Worm (Caenorhabditis elegans) whole organism, L4 larva: ENCODE results near the gene henn-1.
A peak's percentile ranks its signal among the peaks of the same experiment; 100 is the strongest.

Experiments used
- D1046.2 ChIP-seq: fragments of 200-800 bp; sonication (Bioruptor generic); IDR thresholded peaks from 2 replicates; pipeline ENCODE4 v1.3.6; 2022; ENCODE audit warnings: missing genetic modification characterization, missing compliant biosample characterization
- F26F4.8 ChIP-seq: fragments of 200-800 bp; sonication (Bioruptor generic); conservative IDR thresholded peaks from 2 replicates; pipeline ENCODE4 v1.3.6; 2022; ENCODE audit warnings: missing genetic modification characterization, missing compliant biosample characterization
- F44E2.7 ChIP-seq: fragments of 200-800 bp; sonication (Bioruptor generic); IDR thresholded peaks from 2 replicates; pipeline ENCODE4 v2.1.2; 2022; ENCODE audit warnings: missing genetic modification characterization, missing compliant biosample characterization
- F49E8.2 ChIP-seq: sonication (generic microtip); optimal IDR thresholded peaks from 2 replicates; lab custom pipeline; 2016; ENCODE audit warnings: missing compliant biosample characterization, mild to moderate bottlenecking, missing genetic modification characterization, borderline replicate concordance
- T20F7.1 ChIP-seq: fragments of 200-800 bp; sonication (Bioruptor generic); optimal IDR thresholded peaks from 2 replicates; lab custom pipeline; 2018; ENCODE audit warnings: mild to moderate bottlenecking, missing genetic modification characterization, missing compliant biosample characterization
- T26A8.4 ChIP-seq: fragments of 200-800 bp; sonication (Bioruptor generic); IDR thresholded peaks from 2 replicates; pipeline ENCODE4 v1.3.6; 2022; ENCODE audit warnings: missing genetic modification characterization, missing compliant biosample characterization
- Y48G9A.11 ChIP-seq: fragments of 200-800 bp; sonication (Bioruptor generic); IDR thresholded peaks from 2 replicates; pipeline ENCODE4 v1.3.6; 2022; ENCODE audit warnings: missing genetic modification reagents, missing genetic modification characterization, missing compliant biosample characterization
- Y5F2A.4 ChIP-seq: fragments of 200-800 bp; sonication (Bioruptor generic); optimal IDR thresholded peaks from 2 replicates; lab custom pipeline; 2018; ENCODE audit warnings: mild to moderate bottlenecking, missing genetic modification characterization, missing compliant biosample characterization
- Y75B8A.6 ChIP-seq: fragments of 200-800 bp; sonication (Bioruptor generic); IDR thresholded peaks from 2 replicates; pipeline ENCODE4 v1.3.6; 2022; ENCODE audit warnings: missing genetic modification reagents, missing genetic modification characterization, missing compliant biosample characterization
- ZK337.2 ChIP-seq: fragments of 200-800 bp; sonication (Bioruptor generic); IDR thresholded peaks from 2 replicates; pipeline ENCODE4 v1.3.6; 2022; ENCODE audit warnings: missing genetic modification reagents, missing genetic modification characterization, missing compliant biosample characterization
- arid-1 ChIP-seq: fragments of 200-800 bp; sonication (Bioruptor generic); conservative IDR thresholded peaks from 2 replicates; pipeline ENCODE4 v1.3.6; 2022; ENCODE audit warnings: missing genetic modification reagents, missing genetic modification characterization, missing compliant biosample characterization
- ceh-20 ChIP-seq: fragments of 200-800 bp; sonication (Bioruptor generic); IDR thresholded peaks from 2 replicates; pipeline ENCODE4 v1.3.6; 2022; ENCODE audit warnings: missing genetic modification reagents, missing genetic modification characterization, missing compliant biosample characterization
- ceh-32 ChIP-seq: sonication (generic microtip); optimal IDR thresholded peaks from 2 replicates; lab custom pipeline; 2016; ENCODE audit warnings: mild to moderate bottlenecking, missing genetic modification characterization, missing compliant biosample characterization; ENCODE audit not compliant: poor library complexity
- ceh-62 ChIP-seq: sonication (generic microtip); optimal IDR thresholded peaks from 2 replicates; lab custom pipeline; 2017; ENCODE audit warnings: missing biosample characterization, missing genetic modification characterization
- cey-2 ChIP-seq: sonication (generic microtip); optimal IDR thresholded peaks from 3 replicates; lab custom pipeline; 2017; ENCODE audit warnings: missing genetic modification characterization, mild to moderate bottlenecking, missing compliant biosample characterization, antibody characterized with exemption, borderline replicate concordance; ENCODE audit not compliant: insufficient read depth
- ctbp-1 ChIP-seq: fragments of 200-800 bp; sonication (Bioruptor generic); IDR thresholded peaks from 2 replicates; pipeline ENCODE4 v1.3.6; 2022; ENCODE audit warnings: missing genetic modification reagents, missing genetic modification characterization, missing compliant biosample characterization
- daf-12 ChIP-seq: fragments of 150-350 bp; optimal IDR thresholded peaks from 2 replicates; lab custom pipeline; 2014; ENCODE audit warnings: missing biosample characterization, missing genetic modification reagents, missing genetic modification characterization
- dmd-6 ChIP-seq: fragments of 200-800 bp; sonication (Bioruptor generic); IDR thresholded peaks from 2 replicates; pipeline ENCODE4 v1.3.6; 2022; ENCODE audit warnings: missing genetic modification reagents, missing genetic modification characterization, missing compliant biosample characterization
- dmd-8 ChIP-seq: fragments of 200-800 bp; sonication (Bioruptor generic); IDR thresholded peaks from 2 replicates; pipeline ENCODE4 v1.3.6; 2022; ENCODE audit warnings: missing genetic modification characterization, missing compliant biosample characterization
- dmd-9 ChIP-seq: fragments of 200-800 bp; sonication (Bioruptor generic); IDR thresholded peaks from 2 replicates; pipeline ENCODE4 v1.3.6; 2022; ENCODE audit warnings: missing genetic modification reagents, missing genetic modification characterization, missing compliant biosample characterization
- dve-1 ChIP-seq: sonication (generic microtip); optimal IDR thresholded peaks from 2 replicates; lab custom pipeline; 2017; ENCODE audit warnings: antibody characterized with exemption, mild to moderate bottlenecking, missing genetic modification characterization, missing compliant biosample characterization; ENCODE audit not compliant: insufficient read depth
- egl-27 ChIP-seq: sonication (generic microtip); optimal IDR thresholded peaks from 3 replicates; lab custom pipeline; 2017; ENCODE audit warnings: missing biosample characterization, missing genetic modification reagents, missing genetic modification characterization
- gei-8 ChIP-seq: fragments of 200-800 bp; sonication (Bioruptor generic); optimal IDR thresholded peaks from 2 replicates; lab custom pipeline; 2018; ENCODE audit warnings: mild to moderate bottlenecking, missing genetic modification characterization, missing compliant biosample characterization
- hlh-30 ChIP-seq: sonication (generic microtip); optimal IDR thresholded peaks from 2 replicates; lab custom pipeline; 2017; ENCODE audit warnings: antibody characterized with exemption, mild to moderate bottlenecking, missing genetic modification characterization, missing compliant biosample characterization; ENCODE audit not compliant: insufficient read depth
- lin-1 ChIP-seq: fragments of 200-800 bp; sonication (Bioruptor generic); IDR thresholded peaks from 2 replicates; pipeline ENCODE4 v1.3.6; 2022; ENCODE audit warnings: missing genetic modification reagents, missing genetic modification characterization, missing compliant biosample characterization
- lin-13 ChIP-seq: fragments of 150-350 bp; optimal IDR thresholded peaks from 2 replicates; lab custom pipeline; 2014; ENCODE audit warnings: missing biosample characterization, missing genetic modification reagents, missing genetic modification characterization
- lin-15B ChIP-seq: fragments of 150-350 bp; sonication (generic microtip); optimal IDR thresholded peaks from 3 replicates; lab custom pipeline; 2014; ENCODE audit warnings: missing biosample characterization, missing genetic modification characterization
- lin-29 ChIP-seq: fragments of 200-800 bp; sonication (Bioruptor generic); IDR thresholded peaks from 2 replicates; pipeline ENCODE4 v1.3.6; 2022; ENCODE audit warnings: missing genetic modification reagents, missing genetic modification characterization, missing compliant biosample characterization
- madf-9 ChIP-seq: fragments of 200-800 bp; sonication (Bioruptor generic); conservative IDR thresholded peaks from 2 replicates; pipeline ENCODE4 v1.3.6; 2022; ENCODE audit warnings: missing genetic modification reagents, missing genetic modification characterization, missing compliant biosample characterization
- mdl-1 ChIP-seq, 2 experiments: fragments of 150-350 bp in 1 of 2; sonication (generic microtip) in 1 of 2; optimal IDR thresholded peaks; 2 replicates each; lab custom pipeline; 2014 to 2017; ENCODE audit warnings: missing biosample characterization in 2 of 2, missing genetic modification characterization in 2 of 2
- mdt-29 ChIP-seq: fragments of 200-800 bp; sonication (Bioruptor generic); IDR thresholded peaks from 2 replicates; pipeline ENCODE4 v1.3.6; 2022; ENCODE audit warnings: missing genetic modification reagents, missing genetic modification characterization, missing compliant biosample characterization
- mes-2 ChIP-seq: sonication (generic microtip); optimal IDR thresholded peaks from 2 replicates; lab custom pipeline; 2016; ENCODE audit warnings: missing genotype, mild to moderate bottlenecking, missing genetic modification characterization, missing compliant biosample characterization; ENCODE audit not compliant: poor library complexity, severe bottlenecking
- mxl-2 ChIP-seq: fragments of 200-800 bp; sonication (Bioruptor generic); conservative IDR thresholded peaks from 2 replicates; pipeline ENCODE4 v1.3.6; 2022; ENCODE audit warnings: missing genetic modification reagents, missing genetic modification characterization, missing compliant biosample characterization
- mxl-3 ChIP-seq: fragments of 200-800 bp; sonication (Bioruptor generic); optimal IDR thresholded peaks from 2 replicates; lab custom pipeline; 2018; ENCODE audit warnings: mild to moderate bottlenecking, missing genetic modification characterization, missing compliant biosample characterization
- nhr-102 ChIP-seq: sonication (generic microtip); optimal IDR thresholded peaks from 2 replicates; lab custom pipeline; 2016; ENCODE audit warnings: mild to moderate bottlenecking, missing genetic modification characterization, moderate library complexity, missing compliant biosample characterization
- nhr-11 ChIP-seq: fragments of 150-350 bp; optimal IDR thresholded peaks from 2 replicates; lab custom pipeline; 2014; ENCODE audit warnings: missing biosample characterization, missing genetic modification characterization
- nhr-237 ChIP-seq: sonication (generic microtip); optimal IDR thresholded peaks from 2 replicates; lab custom pipeline; 2017; ENCODE audit warnings: missing biosample characterization, missing genetic modification characterization
- nhr-41 ChIP-seq: fragments of 200-800 bp; sonication (Bioruptor generic); IDR thresholded peaks from 2 replicates; pipeline ENCODE4 v1.3.6; 2022; ENCODE audit warnings: missing genetic modification reagents, missing genetic modification characterization, missing compliant biosample characterization
- nhr-42 ChIP-seq: fragments of 200-800 bp; sonication (Bioruptor generic); IDR thresholded peaks from 2 replicates; pipeline ENCODE4 v1.3.6; 2022; ENCODE audit warnings: missing genetic modification characterization, missing compliant biosample characterization
- pha-4 ChIP-seq, 2 experiments: fragments of 150-350 bp in 1 of 2; fragments of 200-800 bp in 1 of 2; sonication (Bioruptor generic) in 1 of 2; IDR thresholded peaks in 1 of 2; optimal IDR thresholded peaks in 1 of 2; 2 replicates each; pipeline versions ENCODE4 v1.3.6 to Lab custom; 2014 to 2022; ENCODE audit warnings: missing genetic modification characterization in 2 of 2, missing genetic modification reagents in 2 of 2, missing biosample characterization in 1 of 2, missing compliant biosample characterization in 1 of 2
- php-3 ChIP-seq: fragments of 200-800 bp; sonication (Bioruptor generic); IDR thresholded peaks from 2 replicates; pipeline ENCODE4 v1.3.6; 2022; ENCODE audit warnings: missing genetic modification reagents, missing genetic modification characterization, missing compliant biosample characterization
- pqm-1 ChIP-seq: sonication (generic microtip); optimal IDR thresholded peaks from 2 replicates; lab custom pipeline; 2017; ENCODE audit warnings: missing biosample characterization, missing genetic modification characterization
- rbr-2 ChIP-seq: sonication (generic microtip); optimal IDR thresholded peaks from 2 replicates; lab custom pipeline; 2016; ENCODE audit warnings: missing genotype, missing genetic modification characterization, missing compliant biosample characterization
- sdz-12 ChIP-seq: fragments of 200-800 bp; sonication (Bioruptor generic); optimal IDR thresholded peaks from 2 replicates; lab custom pipeline; 2018; ENCODE audit warnings: mild to moderate bottlenecking, missing genetic modification characterization, missing compliant biosample characterization
- skn-1 ChIP-seq: fragments of 150-350 bp; optimal IDR thresholded peaks from 2 replicates; lab custom pipeline; 2014; ENCODE audit warnings: missing biosample characterization, missing genetic modification characterization
- snpc-1.2 ChIP-seq: fragments of 200-800 bp; sonication (Bioruptor generic); IDR thresholded peaks from 2 replicates; pipeline ENCODE4 v1.3.6; 2022; ENCODE audit warnings: missing genetic modification reagents, missing genetic modification characterization, missing compliant biosample characterization
- unc-39 ChIP-seq: sonication (generic microtip); optimal IDR thresholded peaks from 2 replicates; lab custom pipeline; 2017; ENCODE audit warnings: missing biosample characterization, missing genetic modification characterization
- zfp-3 ChIP-seq: fragments of 200-800 bp; sonication (Bioruptor generic); conservative IDR thresholded peaks from 2 replicates; pipeline ENCODE4 v1.3.6; 2022; ENCODE audit warnings: missing genetic modification reagents, missing genetic modification characterization, missing compliant biosample characterization
- ztf-7 ChIP-seq: fragments of 150-350 bp; optimal IDR thresholded peaks from 2 replicates; lab custom pipeline; 2014; ENCODE audit warnings: missing biosample characterization, missing genetic modification characterization

henn-1 gene

DNA sequence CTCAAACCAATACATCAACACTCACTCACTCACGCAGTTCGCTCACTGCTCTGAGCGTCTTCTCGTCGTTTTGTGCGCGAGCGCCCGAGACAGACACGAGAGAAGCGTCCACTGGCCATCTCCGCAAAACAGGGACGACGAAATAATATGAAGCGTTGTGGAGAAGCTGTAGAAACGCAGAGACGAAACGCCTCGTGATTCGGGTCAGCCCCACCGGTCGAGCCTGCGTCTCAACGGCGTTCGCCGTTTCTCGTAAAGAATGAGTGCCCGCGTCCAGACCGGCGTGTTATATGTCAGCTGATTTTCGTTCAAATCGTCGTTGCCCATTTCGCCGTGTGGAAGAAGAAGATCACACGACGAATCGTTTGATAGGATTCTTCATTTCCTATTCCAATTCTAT, 4.9 kb upstream of the henn-1 start, which contains the start of gene fbxl-1 (continued):
- TF ChIP-seq ceh-20 (GFP tag; lab: Robert Waterston, UW) (peak; percentile 80), nhr-237 (tag; lab: Kevin White, UChicago) (no peak), unc-39 (tag; lab: Kevin White, UChicago) (no peak), lin-1 (GFP tag; lab: Robert Waterston, UW) (0 out of 2 replicates have a peak, but pooled peaks have one; percentile 35), madf-9 (GFP tag; lab: Robert Waterston, UW) (peak; percentile 57; the same call in 1 of the 2 replicates), T20F7.1 (peak; percentile 86), zfp-3 (GFP tag; lab: Robert Waterston, UW) (0 out of 2 replicates have a peak, but pooled peaks have one; percentile 11), dmd-6 (peak; percentile 86), dmd-8 (GFP tag; lab: Robert Waterston, UW) (no peak), rbr-2 (peak; percentile 87), nhr-102 (no peak), Y48G9A.11 (GFP tag; lab: Robert Waterston, UW) (no peak), gei-8 (GFP tag; lab: Kevin White, UChicago) (peak; percentile 5), mdt-29 (peak; percentile 45; the same call in 1 of the 2 replicates), pqm-1 (tag; lab: Kevin White, UChicago) (peak; percentile 15), F44E2.7 (no peak), lin-29 (GFP tag; lab: Robert Waterston, UW) (no peak), mdl-1 (tag; optimal IDR thresholded peaks at IDR 0.05; lab: Kevin White, UChicago) (peak; percentile 67 to 97), mes-2 (peak; percentile 61), mxl-3 (peak; percentile 86), sdz-12 (GFP tag; lab: Kevin White, UChicago) (no peak), dve-1 (tag; lab: Kevin White, UChicago) (peak; percentile 73), arid-1 (GFP tag; lab: Robert Waterston, UW) (peak; percentile 64), ceh-32 (tag; lab: Kevin White, UChicago) (no peak), nhr-41 (GFP tag; lab: Robert Waterston, UW) (no peak), snpc-1.2 (GFP tag; lab: Robert Waterston, UW) (no peak), T26A8.4 (GFP tag; lab: Robert Waterston, UW) (peak; percentile 60; the same call in 1 of the 2 replicates), cey-2 (tag; lab: Kevin White, UChicago) (no peak), skn-1 (no peak), mxl-2 (no peak), nhr-42 (GFP tag; lab: Robert Waterston, UW) (peak; percentile 41; the same call in 1 of the 2 replicates), ceh-62 (no peak), F49E8.2 (tag; lab: Kevin White, UChicago) (no peak), php-3 (GFP tag; lab: Robert Waterston, UW) (0 out of 2 replicates have a peak, but pooled peaks have one; percentile 39), hlh-30 (tag; lab: Kevin White, UChicago) (peak; percentile 99), egl-27 (tag; lab: Kevin White, UChicago) (no peak), ctbp-1 (GFP tag; lab: Robert Waterston, UW) (peak; percentile 78), D1046.2 (no peak), ZK337.2 (GFP tag; lab: Robert Waterston, UW) (no peak), dmd-9 (no peak), F26F4.8 (GFP tag; lab: Robert Waterston, UW) (no peak), lin-13 (peak; percentile 37), nhr-11 (tag; lab: Kevin White, UChicago) (peak; percentile 91), daf-12 (tag; lab: Kevin White, UChicago) (no peak), pha-4 (GFP tag; IDR thresholded peaks at IDR 0.05; lab: Robert Waterston, UW) (no peak; the same call in 1 of the 2 replicates), pha-4 (tag; optimal IDR thresholded peaks at IDR 0.05; lab: Kevin White, UChicago) (no peak), ztf-7 (tag; lab: Kevin White, UChicago) (peak; percentile 30), Y5F2A.4 (GFP tag; lab: Kevin White, UChicago) (no peak), lin-15B (tag; lab: Kevin White, UChicago) (no peak), Y75B8A.6 (GFP tag; lab: Robert Waterston, UW) (no peak)
